Worm (Caenorhabditis elegans) whole organism, L4 larva: ENCODE measurements around the gene csb-1.
A peak's percentile ranks its signal among the peaks of the same experiment; 100 is the strongest.

Experiments used
- R02D3.7 ChIP-seq: fragments of 150-350 bp; sonication (generic microtip); optimal IDR thresholded peaks from 3 replicates; lab custom pipeline; 2014; ENCODE audit warnings: missing biosample characterization, missing genetic modification characterization
- T26A8.4 ChIP-seq: fragments of 200-800 bp; sonication (Bioruptor generic); IDR thresholded peaks from 2 replicates; pipeline ENCODE4 v1.3.6; 2022; ENCODE audit warnings: missing genetic modification characterization, missing compliant biosample characterization
- aha-1 ChIP-seq: fragments of 150-350 bp; peaks from one replicate; lab custom pipeline; 2014; ENCODE audit warnings: missing biosample characterization, missing genetic modification characterization
- arid-1 ChIP-seq: fragments of 200-800 bp; sonication (Bioruptor generic); conservative IDR thresholded peaks from 2 replicates; pipeline ENCODE4 v1.3.6; 2022; ENCODE audit warnings: missing genetic modification reagents, missing genetic modification characterization, missing compliant biosample characterization
- ceh-20 ChIP-seq: fragments of 200-800 bp; sonication (Bioruptor generic); IDR thresholded peaks from 2 replicates; pipeline ENCODE4 v1.3.6; 2022; ENCODE audit warnings: missing genetic modification reagents, missing genetic modification characterization, missing compliant biosample characterization
- ceh-28 ChIP-seq: fragments of 150-350 bp; optimal IDR thresholded peaks from 2 replicates; lab custom pipeline; 2014; ENCODE audit warnings: missing biosample characterization, missing genetic modification reagents, missing genetic modification characterization
- daf-19 ChIP-seq: fragments of 200-800 bp; sonication (Bioruptor generic); conservative IDR thresholded peaks from 2 replicates; pipeline ENCODE4 v1.3.6; 2022; ENCODE audit warnings: missing genetic modification characterization, missing compliant biosample characterization
- daf-8 ChIP-seq: fragments of 200-800 bp; sonication (Bioruptor generic); IDR thresholded peaks from 2 replicates; pipeline ENCODE4 v1.3.6; 2022; ENCODE audit warnings: missing genetic modification characterization, missing compliant biosample characterization
- dmd-6 ChIP-seq: fragments of 200-800 bp; sonication (Bioruptor generic); IDR thresholded peaks from 2 replicates; pipeline ENCODE4 v1.3.6; 2022; ENCODE audit warnings: missing genetic modification reagents, missing genetic modification characterization, missing compliant biosample characterization
- dmd-9 ChIP-seq: fragments of 200-800 bp; sonication (Bioruptor generic); IDR thresholded peaks from 2 replicates; pipeline ENCODE4 v1.3.6; 2022; ENCODE audit warnings: missing genetic modification reagents, missing genetic modification characterization, missing compliant biosample characterization
- egl-43 ChIP-seq: fragments of 200-800 bp; sonication (Bioruptor generic); IDR thresholded peaks from 2 replicates; pipeline ENCODE4 v1.3.6; 2022; ENCODE audit warnings: missing genetic modification reagents, missing genetic modification characterization, missing compliant biosample characterization
- hif-1 ChIP-seq, 2 experiments: sonication (generic microtip); optimal IDR thresholded peaks; 2 replicates each; lab custom pipeline; 2016 to 2017; ENCODE audit warnings: missing compliant biosample characterization in 2 of 2, missing genetic modification characterization in 2 of 2, missing genetic modification reagents in 2 of 2, missing genotype in 2 of 2, mild to moderate bottlenecking in 1 of 2
- hlh-11 ChIP-seq: fragments of 200-800 bp; sonication (Bioruptor generic); optimal IDR thresholded peaks from 2 replicates; lab custom pipeline; 2018; ENCODE audit warnings: mild to moderate bottlenecking, missing genetic modification characterization, missing compliant biosample characterization
- hlh-30 ChIP-seq: sonication (generic microtip); optimal IDR thresholded peaks from 2 replicates; lab custom pipeline; 2017; ENCODE audit warnings: antibody characterized with exemption, mild to moderate bottlenecking, missing genetic modification characterization, missing compliant biosample characterization; ENCODE audit not compliant: insufficient read depth
- hmg-1.1 ChIP-seq: fragments of 200-800 bp; sonication (Bioruptor generic); IDR thresholded peaks from 2 replicates; pipeline ENCODE4 v1.3.6; 2022; ENCODE audit warnings: missing genetic modification reagents, missing genetic modification characterization, missing compliant biosample characterization
- jun-1 ChIP-seq: fragments of 150-350 bp; optimal IDR thresholded peaks from 2 replicates; lab custom pipeline; 2014; ENCODE audit warnings: missing biosample characterization, missing genetic modification reagents, missing genetic modification characterization
- lin-38 ChIP-seq: fragments of 200-800 bp; sonication (Bioruptor generic); IDR thresholded peaks from 2 replicates; pipeline ENCODE4 v1.3.6; 2022; ENCODE audit warnings: missing genetic modification reagents, missing genetic modification characterization, missing compliant biosample characterization
- madf-5 ChIP-seq, 2 experiments: fragments of 200-800 bp; sonication (Bioruptor generic); IDR thresholded peaks; 2 replicates each; pipeline ENCODE4 v1.3.6; 2022; ENCODE audit warnings: missing compliant biosample characterization in 2 of 2, missing genetic modification characterization in 2 of 2
- mdl-1 ChIP-seq, 2 experiments: fragments of 150-350 bp in 1 of 2; sonication (generic microtip) in 1 of 2; optimal IDR thresholded peaks; 2 replicates each; lab custom pipeline; 2014 to 2017; ENCODE audit warnings: missing biosample characterization in 2 of 2, missing genetic modification characterization in 2 of 2
- mxl-3 ChIP-seq: fragments of 200-800 bp; sonication (Bioruptor generic); optimal IDR thresholded peaks from 2 replicates; lab custom pipeline; 2018; ENCODE audit warnings: mild to moderate bottlenecking, missing genetic modification characterization, missing compliant biosample characterization
- nhr-102 ChIP-seq: sonication (generic microtip); optimal IDR thresholded peaks from 2 replicates; lab custom pipeline; 2016; ENCODE audit warnings: mild to moderate bottlenecking, missing genetic modification characterization, moderate library complexity, missing compliant biosample characterization
- nhr-111 ChIP-seq: fragments of 200-800 bp; sonication (Bioruptor generic); optimal IDR thresholded peaks from 2 replicates; lab custom pipeline; 2018; ENCODE audit warnings: mild to moderate bottlenecking, missing genetic modification characterization, missing compliant biosample characterization
- nhr-28 ChIP-seq: fragments of 150-350 bp; optimal IDR thresholded peaks from 2 replicates; lab custom pipeline; 2014; ENCODE audit warnings: missing biosample characterization, missing genetic modification characterization
- pha-4 ChIP-seq, 2 experiments: fragments of 150-350 bp in 1 of 2; fragments of 200-800 bp in 1 of 2; sonication (Bioruptor generic) in 1 of 2; IDR thresholded peaks in 1 of 2; optimal IDR thresholded peaks in 1 of 2; 2 replicates each; pipeline versions ENCODE4 v1.3.6 to Lab custom; 2014 to 2022; ENCODE audit warnings: missing genetic modification characterization in 2 of 2, missing genetic modification reagents in 2 of 2, missing biosample characterization in 1 of 2, missing compliant biosample characterization in 1 of 2
- rbr-2 ChIP-seq: sonication (generic microtip); optimal IDR thresholded peaks from 2 replicates; lab custom pipeline; 2016; ENCODE audit warnings: missing genotype, missing genetic modification characterization, missing compliant biosample characterization
- set-16 ChIP-seq: fragments of 200-800 bp; sonication (Bioruptor generic); IDR thresholded peaks from 2 replicates; pipeline ENCODE4 v1.3.6; 2022; ENCODE audit warnings: missing genetic modification reagents, missing genetic modification characterization, missing compliant biosample characterization
- snpc-1.2 ChIP-seq: fragments of 200-800 bp; sonication (Bioruptor generic); IDR thresholded peaks from 2 replicates; pipeline ENCODE4 v1.3.6; 2022; ENCODE audit warnings: missing genetic modification reagents, missing genetic modification characterization, missing compliant biosample characterization
- snpc-4 ChIP-seq: fragments of 150-350 bp; optimal IDR thresholded peaks from 2 replicates; lab custom pipeline; 2014; ENCODE audit warnings: missing biosample characterization, missing genetic modification characterization
- spr-1 ChIP-seq: sonication (generic microtip); optimal IDR thresholded peaks from 2 replicates; lab custom pipeline; 2016; ENCODE audit warnings: mild to moderate bottlenecking, missing genetic modification characterization, missing compliant biosample characterization
- zag-1 ChIP-seq: fragments of 150-350 bp; optimal IDR thresholded peaks from 2 replicates; lab custom pipeline; 2014; ENCODE audit warnings: missing biosample characterization, missing genetic modification characterization

csb-1 gene

DNA sequence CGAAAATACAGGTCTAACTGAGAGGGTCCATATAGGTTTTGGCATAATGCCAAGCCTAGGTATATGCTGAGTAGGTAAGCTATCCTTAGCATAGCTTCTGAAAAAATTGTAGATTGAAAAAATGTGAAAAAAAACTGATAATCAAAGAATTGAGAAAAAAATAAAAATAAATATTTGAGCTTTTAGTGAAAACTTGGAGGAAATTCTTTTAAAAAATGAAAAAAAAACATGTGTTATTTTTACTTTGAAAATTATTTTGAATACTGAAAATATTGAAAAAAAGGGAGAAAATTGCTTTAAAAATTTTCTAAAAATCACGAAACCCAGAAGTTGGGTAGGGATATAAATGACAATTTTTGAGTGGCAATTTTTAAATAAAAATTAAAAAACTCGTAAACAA is 21.8 kb upstream of the csb-1 start, which contains the start of gene F53H4.3:
Gene F53H4.3 (minus strand): TSS at position 101 of the 400 bp plus-strand sequence.
- TF ChIP-seq nhr-111 (GFP tag; lab: Kevin White, UChicago) (no peak), T26A8.4 (GFP tag; lab: Robert Waterston, UW) (no peak), jun-1 (tag; lab: Kevin White, UChicago) (no peak), daf-19 (GFP tag; lab: Robert Waterston, UW) (no peak), snpc-4 (tag; lab: Kevin White, UChicago) (no peak), arid-1 (no peak)

- TF ChIP-seq snpc-1.2 (GFP tag; lab: Robert Waterston, UW) (no peak), dmd-9 (GFP tag; lab: Robert Waterston, UW) (no peak)
Observed at ce11 chrX:15884478-15884877, 18.8 kb upstream of the csb-1 start.

ce11 chrX:15881027-15881426 is 15.3 kb upstream of the csb-1 start:
- TF ChIP-seq hlh-11 (peak; percentile 21), aha-1 (tag; lab: Kevin White, UChicago) (peak; percentile 81), set-16 (GFP tag; lab: Robert Waterston, UW) (peak; percentile 89), hlh-30 (peak; percentile 14), pha-4 (GFP tag; IDR thresholded peaks at IDR 0.05; lab: Robert Waterston, UW) (peak; percentile 56; the same call in 1 of the 2 replicates), pha-4 (tag; optimal IDR thresholded peaks at IDR 0.05; lab: Kevin White, UChicago) (no peak), rbr-2 (tag; lab: Kevin White, UChicago) (no peak), lin-38 (GFP tag; lab: Robert Waterston, UW) (no peak), spr-1 (tag; lab: Kevin White, UChicago) (no peak), R02D3.7 (tag; lab: Kevin White, UChicago) (no peak)

DNA sequence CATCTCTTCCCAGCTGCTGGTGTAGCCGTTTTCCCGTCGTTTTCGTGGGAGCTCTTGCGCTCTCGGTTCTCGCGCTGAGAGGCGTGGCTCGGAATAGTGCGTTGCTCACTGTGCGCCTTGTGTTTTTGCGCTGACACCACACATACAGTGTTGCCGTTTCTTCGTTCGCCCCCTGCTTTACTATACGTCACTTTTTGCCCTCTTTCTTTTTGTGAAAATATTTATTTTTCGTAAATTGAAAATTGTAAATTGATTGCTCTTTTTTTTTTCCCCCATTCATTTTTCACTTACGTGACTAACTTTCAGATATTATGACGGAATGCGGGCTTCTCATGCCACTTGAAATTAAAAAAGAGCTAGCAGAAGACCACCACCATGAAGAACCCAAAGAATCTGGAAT is 13.1 kb upstream of the csb-1 start, which contains the start of gene gmeb-2:
Gene gmeb-2 (plus strand): TSS at position 301 of the 400 bp plus-strand sequence.
- no peak for TF ChIP-seq ceh-28
- TF ChIP-seq set-16 (GFP tag; lab: Robert Waterston, UW): peak; percentile 44; the same call in 1 of the 2 replicates
- TF ChIP-seq zag-1 (tag; lab: Kevin White, UChicago): no peak
- no peak for TF ChIP-seq nhr-102 (tag; lab: Kevin White, UChicago)
- TF ChIP-seq aha-1 (tag; lab: Kevin White, UChicago): no peak
- no peak for TF ChIP-seq pha-4 (GFP tag; IDR thresholded peaks at IDR 0.05; lab: Robert Waterston, UW)
- no peak for TF ChIP-seq pha-4 (tag; optimal IDR thresholded peaks at IDR 0.05; lab: Kevin White, UChicago)
- TF ChIP-seq, all 104 proteins: peak for 1

ce11 chrX:15876936-15877335 is 11.2 kb upstream of the csb-1 start:
- TF ChIP-seq spr-1 (tag; lab: Kevin White, UChicago) (no peak), daf-8 (GFP tag; lab: Robert Waterston, UW) (no peak), madf-5 (GFP tag; IDR thresholded peaks at IDR 0.05; lab: Robert Waterston, UW) (no peak), hif-1 (tag; optimal IDR thresholded peaks at IDR 0.05; lab: Kevin White, UChicago) (peak in 1 of 2 experiments; percentile 8), egl-43 (GFP tag; lab: Robert Waterston, UW) (peak; percentile 57; the same call in 1 of the 2 replicates), hlh-11 (peak; percentile 46), hmg-1.1 (GFP tag; lab: Robert Waterston, UW) (0 out of 2 replicates have a peak, but pooled peaks have one; percentile 34), aha-1 (tag; lab: Kevin White, UChicago) (peak; percentile 51), daf-19 (GFP tag; lab: Robert Waterston, UW) (no peak), set-16 (GFP tag; lab: Robert Waterston, UW) (peak; percentile 46), mdl-1 (tag; optimal IDR thresholded peaks at IDR 0.05; lab: Kevin White, UChicago) (peak in 1 of 2 experiments; percentile 21), hlh-30 (peak; percentile 74), dmd-6 (no peak), mxl-3 (GFP tag; lab: Kevin White, UChicago) (peak; percentile 75), nhr-28 (tag; lab: Kevin White, UChicago) (peak; percentile 16), ceh-20 (GFP tag; lab: Robert Waterston, UW) (peak; percentile 29; the same call in 1 of the 2 replicates)
- TF ChIP-seq, all 104 proteins: peak for 11
